Worm (Caenorhabditis elegans): ENCODE measurements around the gene Y53C12A.10.
"Not testable (repeated sequence)": the region's sequence is repeated elsewhere in the genome, so short reads cannot be mapped to it uniquely, and the experiment has no call there.

The Y53C12A.10 gene

ce11 chrII:9704746-9705145 lies at the start of gene Y53C12A.10:
TSS of gene Y53C12A.10 (minus strand) at chrII:9704846.
- TF ChIP-seq dao-5 (tag; optimal IDR thresholded peaks at IDR 0.05) (no peak), him-1 (tag; optimal IDR thresholded peaks at IDR 0.05) (no peak), W03F9.2 (tag; optimal IDR thresholded peaks at IDR 0.05) (no peak)

DNA sequence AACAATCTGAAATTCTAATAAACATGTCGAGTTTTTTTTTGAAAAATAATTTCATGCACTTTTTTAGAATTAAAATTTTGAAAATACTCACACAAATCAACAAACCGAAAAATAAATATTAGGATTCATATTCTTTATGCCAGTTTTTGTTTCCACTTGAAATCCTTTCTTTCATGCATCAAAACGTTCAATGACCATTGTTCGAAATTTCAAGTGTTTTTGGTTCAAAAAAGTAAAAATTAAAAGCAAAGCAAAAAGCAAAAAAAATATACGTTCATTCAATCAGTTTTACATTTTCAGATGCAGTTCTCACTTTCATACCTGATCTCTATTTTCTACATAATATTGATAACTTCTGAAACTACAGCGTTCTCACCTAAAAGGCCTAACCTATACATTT lies 49.1 kb upstream of the Y53C12A.10 start, which contains the start of gene ZK1321.1:
Gene ZK1321.1, plus strand, starts transcription at position 301 of the 400 bp plus-strand sequence.
- no peak for TF ChIP-seq him-1 (tag; optimal IDR thresholded peaks at IDR 0.05)
- no peak for TF ChIP-seq dao-5 (tag; optimal IDR thresholded peaks at IDR 0.05)
- no peak for TF ChIP-seq W03F9.2 (tag; optimal IDR thresholded peaks at IDR 0.05)

DNA sequence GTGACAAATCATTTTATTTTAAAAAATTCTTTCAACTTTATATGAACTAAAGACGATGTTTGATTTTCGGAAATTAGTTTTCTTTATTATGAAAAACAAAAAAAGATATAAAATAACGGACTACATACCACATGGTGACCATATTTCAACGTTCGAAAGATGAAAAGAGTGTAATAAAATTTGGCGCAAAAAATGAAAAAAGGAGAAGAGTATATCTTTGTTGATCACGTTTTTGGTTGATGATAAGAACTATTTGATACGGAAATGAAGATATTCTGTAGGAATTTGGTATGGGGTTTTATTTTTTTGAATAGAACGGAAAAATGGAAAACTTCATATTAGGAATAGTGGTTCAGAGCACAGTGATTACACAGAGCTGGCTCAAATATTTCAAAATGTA lies 48.4 kb upstream of the Y53C12A.10 start, which contains the start of gene Y53C12B.7:
Gene Y53C12B.7, minus strand, starts transcription at position 163 of the 400 bp plus-strand sequence.
- TF ChIP-seq him-1 (tag; optimal IDR thresholded peaks at IDR 0.05): no peak
- TF ChIP-seq dao-5 (tag; optimal IDR thresholded peaks at IDR 0.05): no peak
- no peak for TF ChIP-seq W03F9.2 (tag; optimal IDR thresholded peaks at IDR 0.05)

- TF ChIP-seq dao-5 (tag; optimal IDR thresholded peaks at IDR 0.05) (no peak), W03F9.2 (tag; optimal IDR thresholded peaks at IDR 0.05) (no peak), him-1 (tag; optimal IDR thresholded peaks at IDR 0.05) (no peak)
These were observed 47.6 kb upstream of the Y53C12A.10 start for ce11 chrII:9752278-9752677.

ce11 chrII:9746069-9746468 lies 41.4 kb upstream of the Y53C12A.10 start, which contains the start of the genes Y53C12B.1 and nos-3:
TSS of gene Y53C12B.1 (minus strand) at chrII:9746078.
TSS of gene nos-3 (plus strand) at chrII:9746316.
- TF ChIP-seq dao-5 (tag; optimal IDR thresholded peaks at IDR 0.05): no peak
- peak; percentile 85 for TF ChIP-seq W03F9.2 (tag; optimal IDR thresholded peaks at IDR 0.05)
- peak; percentile 14 for TF ChIP-seq him-1 (tag; optimal IDR thresholded peaks at IDR 0.05)

ce11 chrII:9742784-9743183 lies 38.1 kb upstream of the Y53C12A.10 start, which contains the start of gene pno-1:
TSS of gene pno-1 (minus strand) at chrII:9742884.
- no peak for TF ChIP-seq dao-5 (tag; optimal IDR thresholded peaks at IDR 0.05)
- TF ChIP-seq W03F9.2 (tag; optimal IDR thresholded peaks at IDR 0.05): no peak
- TF ChIP-seq him-1 (tag; optimal IDR thresholded peaks at IDR 0.05): no peak

- TF ChIP-seq W03F9.2 (tag; optimal IDR thresholded peaks at IDR 0.05): no peak
- TF ChIP-seq dao-5 (tag; optimal IDR thresholded peaks at IDR 0.05): no peak
- TF ChIP-seq him-1 (tag; optimal IDR thresholded peaks at IDR 0.05): no peak
These were observed 36.8 kb upstream of the Y53C12A.10 start for ce11 chrII:9741400-9741799.

- no peak for TF ChIP-seq W03F9.2 (tag; optimal IDR thresholded peaks at IDR 0.05)
- no peak for TF ChIP-seq him-1 (tag; optimal IDR thresholded peaks at IDR 0.05)
- no peak for TF ChIP-seq dao-5 (tag; optimal IDR thresholded peaks at IDR 0.05)
These were observed 35.9 kb upstream of the Y53C12A.10 start for ce11 chrII:9740552-9740951.

DNA sequence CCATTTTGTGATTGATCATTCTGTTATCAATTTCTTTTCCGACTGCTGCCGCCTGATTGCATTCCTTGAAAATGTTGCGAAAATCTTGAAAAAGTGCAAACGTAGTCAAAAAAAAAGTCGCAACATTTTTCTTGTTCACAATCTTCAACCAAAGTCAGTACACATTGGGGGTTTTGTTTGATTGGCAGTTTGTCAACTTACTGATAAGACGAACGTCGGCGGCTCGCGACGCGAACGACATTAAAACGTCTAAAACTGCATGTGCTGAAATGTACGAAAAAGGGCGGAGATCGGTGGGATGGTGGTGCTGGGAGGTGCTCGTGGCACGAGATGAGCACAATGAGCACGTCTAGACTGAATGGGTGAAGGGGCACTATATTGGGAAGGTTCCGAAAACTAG lies 34.2 kb upstream of the Y53C12A.10 start:
- TF ChIP-seq dao-5 (tag; optimal IDR thresholded peaks at IDR 0.05) (no peak), him-1 (tag; optimal IDR thresholded peaks at IDR 0.05) (no peak), W03F9.2 (tag; optimal IDR thresholded peaks at IDR 0.05) (no peak)

ce11 chrII:9735785-9736184 lies 31.1 kb upstream of the Y53C12A.10 start:
- no peak for TF ChIP-seq him-1 (tag; optimal IDR thresholded peaks at IDR 0.05)
- TF ChIP-seq dao-5 (tag; optimal IDR thresholded peaks at IDR 0.05): no peak
- no peak for TF ChIP-seq W03F9.2 (tag; optimal IDR thresholded peaks at IDR 0.05)

ce11 chrII:9731810-9732209 lies 27.2 kb upstream of the Y53C12A.10 start, which contains the start of gene mab-3:
TSS of gene mab-3 (plus strand) at chrII:9732137.
- TF ChIP-seq him-1, dao-5, W03F9.2 (tag; optimal IDR thresholded peaks at IDR 0.05): not testable (repeated sequence)

ce11 chrII:9729866-9730265 lies 25.2 kb upstream of the Y53C12A.10 start:
- TF ChIP-seq dao-5 (tag; optimal IDR thresholded peaks at IDR 0.05) (no peak), him-1 (tag; optimal IDR thresholded peaks at IDR 0.05) (no peak), W03F9.2 (tag; optimal IDR thresholded peaks at IDR 0.05) (no peak)

DNA sequence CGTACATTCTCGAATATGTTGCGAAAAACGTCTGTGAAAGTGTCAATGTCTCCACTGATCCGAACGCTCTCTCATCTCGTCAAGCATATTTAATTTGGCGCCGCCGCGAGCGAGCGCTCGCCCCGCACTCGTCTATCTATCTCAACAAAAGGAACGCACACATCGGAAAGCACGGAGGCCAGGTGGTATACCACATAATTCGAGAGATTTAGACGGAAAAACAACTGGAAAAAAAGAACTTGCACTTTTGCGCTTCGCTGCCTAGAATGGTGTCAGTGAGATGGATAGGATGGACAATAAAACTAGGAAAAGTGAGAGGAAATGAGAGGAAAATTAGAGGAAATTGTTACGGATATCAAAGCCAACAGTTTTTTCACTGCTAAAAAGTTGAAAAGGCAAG lies 24.6 kb upstream of the Y53C12A.10 start:
- TF ChIP-seq W03F9.2 (tag; optimal IDR thresholded peaks at IDR 0.05): no peak
- TF ChIP-seq him-1 (tag; optimal IDR thresholded peaks at IDR 0.05): no peak
- no peak for TF ChIP-seq dao-5 (tag; optimal IDR thresholded peaks at IDR 0.05)

ce11 chrII:9728506-9728905 lies 23.9 kb upstream of the Y53C12A.10 start:
- TF ChIP-seq dao-5 (tag; optimal IDR thresholded peaks at IDR 0.05) (no peak), him-1 (tag; optimal IDR thresholded peaks at IDR 0.05) (no peak), W03F9.2 (tag; optimal IDR thresholded peaks at IDR 0.05) (no peak)

- no peak for TF ChIP-seq dao-5 (tag; optimal IDR thresholded peaks at IDR 0.05)
- TF ChIP-seq W03F9.2 (tag; optimal IDR thresholded peaks at IDR 0.05): no peak
- no peak for TF ChIP-seq him-1 (tag; optimal IDR thresholded peaks at IDR 0.05)
These were observed 22.6 kb upstream of the Y53C12A.10 start for ce11 chrII:9727192-9727699.
